Fruit fly (Drosophila melanogaster) S2 (cell line): ENCODE data around the gene HtrA2.

ENCODE experiments used
- CG8478 ChIP-seq: fragments of >200 bp; optimal IDR thresholded peaks from 2 replicates; lab custom pipeline; 2018
- CTCF ChIP-seq, 2 experiments: fragments of >200 bp; optimal IDR thresholded peaks; 2 replicates each; lab custom pipeline; 2018

DNA sequence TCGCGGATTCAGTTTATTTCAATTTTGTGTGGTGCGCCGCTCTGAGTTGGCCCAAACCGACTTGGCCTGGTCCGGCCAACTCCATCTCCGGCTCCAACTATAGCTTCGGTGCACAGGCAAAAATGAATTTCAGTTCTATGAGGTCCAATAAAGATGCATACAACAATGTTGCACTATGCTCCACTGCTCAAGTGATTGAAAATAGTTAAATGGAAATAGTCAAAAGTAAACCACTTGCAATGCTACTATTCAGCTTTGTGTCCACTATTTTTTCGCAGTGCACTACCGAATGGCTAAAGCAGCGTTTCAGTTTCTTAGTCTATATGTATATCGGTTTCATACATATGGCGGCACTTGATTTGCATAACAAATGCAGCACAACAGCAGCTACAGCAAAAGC lies 35.2 kb downstream of the HtrA2 start:
- TF ChIP-seq CG8478 (lab: Kevin White, UChicago) (no peak), CTCF (optimal IDR thresholded peaks at IDR 0.05; lab: Kevin White, UChicago) (no peak)
